Worm (Caenorhabditis elegans) whole organism, L4/young adult: ENCODE measurements around the gene aipr-1.

Experiments used
- W03F9.2 ChIP-seq: fragments of 150-350 bp; optimal IDR thresholded peaks from 2 replicates; lab custom pipeline; 2014; ENCODE audit warnings: missing biosample characterization, missing genetic modification characterization
- him-1 ChIP-seq: sonication (generic microtip); optimal IDR thresholded peaks from 2 replicates; lab custom pipeline; 2016; ENCODE audit warnings: missing genotype, missing genetic modification reagents, missing genetic modification characterization, missing compliant biosample characterization

DNA sequence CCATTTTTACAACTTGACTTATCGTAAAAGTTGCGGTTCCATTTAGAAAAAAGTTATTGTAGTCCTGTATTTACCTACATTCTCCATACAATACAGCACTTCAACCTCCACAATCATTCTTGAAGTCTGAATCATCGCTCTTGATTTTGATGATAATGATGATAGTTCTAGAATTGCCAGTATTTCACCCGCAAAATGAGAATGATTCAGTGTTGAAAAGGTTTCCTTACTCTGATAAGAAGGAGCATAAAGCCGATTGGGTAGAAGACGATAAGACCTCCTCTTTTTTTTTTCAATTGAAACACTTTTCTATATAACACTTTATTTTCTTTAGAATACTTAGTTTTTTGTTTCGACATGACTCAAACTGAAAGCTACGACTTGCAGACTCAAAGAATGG is 36.8 kb upstream of the aipr-1 start, which contains the start of gene T19D12.4:
- TF ChIP-seq him-1 (tag; lab: Kevin White, UChicago) (no peak), W03F9.2 (tag; lab: Kevin White, UChicago) (no peak)
